Worm (Caenorhabditis elegans) whole organism, L3 larva: ENCODE data around the gene T13B5.9.

Experiments
- ama-1 ChIP-seq: fragments of 150-350 bp; optimal IDR thresholded peaks from 2 replicates; lab custom pipeline; 2018
- jun-1 ChIP-seq: fragments of 150-350 bp; optimal IDR thresholded peaks from 2 replicates; lab custom pipeline; 2014; ENCODE audit warnings: missing biosample characterization, missing genetic modification reagents, missing genetic modification characterization
- nhr-76 ChIP-seq: fragments of 150-350 bp; sonication (generic microtip); optimal IDR thresholded peaks from 5 replicates; lab custom pipeline; 2014; ENCODE audit warnings: missing biosample characterization, missing genetic modification characterization
- tbx-2 ChIP-seq: sonication (generic microtip); optimal IDR thresholded peaks from 2 replicates; lab custom pipeline; 2016; ENCODE audit warnings: mild to moderate bottlenecking, missing genetic modification characterization, missing compliant biosample characterization
- ztf-11 ChIP-seq: fragments of 150-350 bp; optimal IDR thresholded peaks from 2 replicates; lab custom pipeline; 2014; ENCODE audit warnings: missing biosample characterization, missing genetic modification characterization

DNA sequence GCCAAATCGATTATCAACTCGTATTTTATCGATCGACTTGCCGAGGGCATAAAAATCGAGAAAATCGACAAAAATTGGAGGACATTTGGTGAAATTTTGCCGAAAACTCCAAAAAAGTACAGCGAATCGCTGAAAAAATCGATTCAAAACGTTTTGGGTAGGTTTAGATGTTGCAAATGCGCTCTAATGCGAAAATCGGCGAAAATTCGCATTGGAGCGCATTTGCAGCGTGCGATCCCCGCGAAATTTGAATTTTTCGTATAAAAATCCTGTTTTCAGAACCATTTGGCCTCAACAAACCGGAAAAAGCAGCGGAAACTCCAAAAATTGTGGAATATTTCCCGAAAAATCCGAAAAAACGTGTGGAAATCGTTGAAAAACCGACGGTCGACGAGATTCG, 22.2 kb upstream of the T13B5.9 start:
- TF ChIP-seq jun-1 (tag; lab: Kevin White, UChicago) (no peak), tbx-2 (tag; lab: Kevin White, UChicago) (no peak), ama-1 (lab: Kevin White, UChicago) (no peak), ztf-11 (tag; lab: Kevin White, UChicago) (no peak), nhr-76 (tag; lab: Kevin White, UChicago) (no peak)
